Worm (Caenorhabditis elegans): ENCODE data around the gene ppgn-1.

DNA sequence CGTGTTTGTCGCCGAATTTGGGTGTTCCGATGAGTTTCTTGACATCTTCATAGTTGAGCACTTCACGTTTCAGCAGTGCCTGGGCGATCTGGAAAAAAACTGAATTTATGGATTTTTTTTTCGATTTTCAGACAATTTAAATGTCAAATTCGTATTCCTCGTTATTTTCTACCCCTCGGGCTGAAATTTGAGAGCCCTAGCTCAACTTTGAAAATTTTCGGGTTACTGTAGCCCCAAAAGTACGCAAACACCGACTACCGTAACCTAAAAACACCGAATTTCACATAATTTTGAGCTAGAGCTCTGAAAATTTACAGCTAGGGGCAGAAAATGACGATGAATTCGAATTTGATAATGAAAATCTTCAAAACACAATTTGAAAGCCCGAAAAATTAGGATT is 14.7 kb downstream of the ppgn-1 start:
- no peak for TF ChIP-seq mdl-1 (tag; optimal IDR thresholded peaks at IDR 0.05)
- TF ChIP-seq ceh-82 (tag; optimal IDR thresholded peaks at IDR 0.05), result no peak
- no peak for TF ChIP-seq nhr-77 (tag; optimal IDR thresholded peaks at IDR 0.05)
- TF ChIP-seq sma-3 (GFP tag; optimal IDR thresholded peaks at IDR 0.05), result no peak
- TF ChIP-seq elt-1 (tag; optimal IDR thresholded peaks at IDR 0.05), result no peak
- TF ChIP-seq elt-3 (tag; optimal IDR thresholded peaks at IDR 0.05), result no peak
- no peak for TF ChIP-seq lin-13 (GFP tag; optimal IDR thresholded peaks at IDR 0.05)
- TF ChIP-seq snpc-4 (tag; optimal IDR thresholded peaks at IDR 0.05), result no peak
